Worm (Caenorhabditis elegans) whole organism, midembryonic: Measurements from ENCODE around the gene cima-1.

Experiments
- T22C8.4 ChIP-seq: fragments of 200-800 bp; sonication (Bioruptor generic); IDR thresholded peaks from 2 replicates; pipeline ENCODE4 v1.3.6; 2022; ENCODE audit warnings: missing genetic modification characterization, missing compliant biosample characterization
- cog-1 ChIP-seq: sonication (generic microtip); optimal IDR thresholded peaks from 2 replicates; lab custom pipeline; 2016; ENCODE audit warnings: missing genetic modification characterization, missing compliant biosample characterization
- flt-1 ChIP-seq: fragments of 200-800 bp; sonication (Bioruptor generic); IDR thresholded peaks from 2 replicates; pipeline ENCODE4 v1.3.6; 2022; ENCODE audit warnings: missing genetic modification characterization, missing compliant biosample characterization
- klf-2 ChIP-seq: fragments of 200-800 bp; sonication (Bioruptor generic); conservative IDR thresholded peaks from 2 replicates; pipeline ENCODE4 v1.3.6; 2022; ENCODE audit warnings: missing genetic modification reagents, missing genetic modification characterization, missing compliant biosample characterization
- med-1 ChIP-seq: sonication (generic microtip); optimal IDR thresholded peaks from 2 replicates; lab custom pipeline; 2017; ENCODE audit warnings: missing genetic modification characterization, mild to moderate bottlenecking, missing compliant biosample characterization, antibody characterized with exemption, missing genetic modification reagents; ENCODE audit not compliant: insufficient read depth
- ref-1 ChIP-seq: fragments of 200-800 bp; sonication (Bioruptor generic); conservative IDR thresholded peaks from 2 replicates; pipeline ENCODE4 v1.3.6; 2022; ENCODE audit warnings: missing genetic modification reagents, missing genetic modification characterization, missing compliant biosample characterization
- tab-1 ChIP-seq: fragments of 200-800 bp; sonication (Bioruptor generic); IDR thresholded peaks from 2 replicates; pipeline ENCODE4 v1.3.6; 2022; ENCODE audit warnings: missing genetic modification characterization, missing compliant biosample characterization
- ztf-29 ChIP-seq: fragments of 200-800 bp; sonication (Bioruptor generic); IDR thresholded peaks from 2 replicates; pipeline ENCODE4 v1.3.6; 2022; ENCODE audit warnings: missing genetic modification reagents, missing genetic modification characterization, missing compliant biosample characterization

- no peak for TF ChIP-seq klf-2 (GFP tag; lab: Robert Waterston, UW)
- TF ChIP-seq flt-1 (GFP tag; lab: Robert Waterston, UW): peak; percentile 70; the same call in 1 of the 2 replicates
- no peak for TF ChIP-seq ref-1 (GFP tag; lab: Robert Waterston, UW)
- 0 out of 2 replicates have a peak, but pooled peaks have one; percentile 12 for TF ChIP-seq ztf-29 (GFP tag; lab: Robert Waterston, UW)
- TF ChIP-seq tab-1 (GFP tag; lab: Robert Waterston, UW): no peak
- TF ChIP-seq T22C8.4: no peak
- TF ChIP-seq med-1: no peak
- TF ChIP-seq cog-1 (tag; lab: Kevin White, UChicago): peak; percentile 41
These were observed 3.0 kb downstream of the cima-1 start, which contains the start of gene nrde-4 for ce11 chrIV:7654212-7654778.
